Fruit fly (Drosophila melanogaster) whole organism: ENCODE results near the gene spen.
A peak's percentile ranks its signal among the peaks of the same experiment; 100 is the strongest.

Experiments used
- CG8478 ChIP-seq: fragments of >200 bp; optimal IDR thresholded peaks from 2 replicates; lab custom pipeline; 2018; ENCODE audit warnings: inconsistent platforms
- Dll ChIP-seq: fragments of >200 bp; optimal IDR thresholded peaks from 2 replicates; lab custom pipeline; 2017
- EcR ChIP-seq, 2 experiments: fragments of >200 bp; optimal IDR thresholded peaks; 2 replicates each; lab custom pipeline; 2017; ENCODE audit warnings: missing biosample characterization in 2 of 2, missing genetic modification characterization in 2 of 2, missing genetic modification reagents in 2 of 2
- pan ChIP-seq: fragments of >200 bp; optimal IDR thresholded peaks from 2 replicates; lab custom pipeline; 2017
- psq ChIP-seq: fragments of >200 bp; optimal IDR thresholded peaks from 2 replicates; lab custom pipeline; 2017
- usp ChIP-seq: fragments of >200 bp; optimal IDR thresholded peaks from 2 replicates; lab custom pipeline; 2017; ENCODE audit warnings: missing biosample characterization, missing genetic modification characterization, mixed read lengths

The spen gene

DNA sequence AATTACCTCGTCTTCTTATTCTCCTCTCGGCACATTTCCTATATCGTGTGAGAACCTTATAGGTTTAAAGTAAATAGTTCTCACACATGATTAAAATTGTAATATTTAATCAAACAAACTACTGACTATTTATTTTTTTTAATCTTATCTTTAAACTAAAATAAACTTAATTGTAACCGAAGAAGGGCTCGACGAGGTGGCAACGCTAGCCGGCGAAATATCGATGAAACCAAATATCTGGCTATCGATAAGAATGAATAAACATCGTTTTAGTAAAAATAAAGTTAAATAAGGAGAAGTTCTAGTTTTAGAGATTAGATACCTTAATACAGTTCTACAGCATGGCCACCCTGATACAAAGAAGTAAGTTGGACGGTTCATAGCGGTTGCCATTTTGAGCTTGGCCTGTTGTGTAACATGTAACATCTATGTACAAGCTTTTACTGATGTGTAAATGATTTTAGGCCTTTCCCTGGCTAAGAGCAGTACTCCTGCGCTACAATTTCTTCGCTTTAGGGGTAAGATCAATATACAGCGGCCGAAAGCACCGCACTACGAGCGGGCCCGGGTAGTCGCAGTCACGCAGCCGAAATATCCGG is 44.8 kb downstream of the spen start, which contains the start of gene mRpL10:
TSS of gene mRpL10 (plus strand) at position 251 of the 599 bp plus-strand sequence.
- TF ChIP-seq EcR (GFP tag; optimal IDR thresholded peaks at IDR 0.05; lab: Kevin White, UChicago) (no peak), usp (GFP tag; lab: Kevin White, UChicago) (no peak), CG8478 (lab: Kevin White, UChicago) (no peak), psq (lab: Kevin White, UChicago) (no peak), Dll (lab: Kevin White, UChicago) (no peak), pan (no peak)

DNA sequence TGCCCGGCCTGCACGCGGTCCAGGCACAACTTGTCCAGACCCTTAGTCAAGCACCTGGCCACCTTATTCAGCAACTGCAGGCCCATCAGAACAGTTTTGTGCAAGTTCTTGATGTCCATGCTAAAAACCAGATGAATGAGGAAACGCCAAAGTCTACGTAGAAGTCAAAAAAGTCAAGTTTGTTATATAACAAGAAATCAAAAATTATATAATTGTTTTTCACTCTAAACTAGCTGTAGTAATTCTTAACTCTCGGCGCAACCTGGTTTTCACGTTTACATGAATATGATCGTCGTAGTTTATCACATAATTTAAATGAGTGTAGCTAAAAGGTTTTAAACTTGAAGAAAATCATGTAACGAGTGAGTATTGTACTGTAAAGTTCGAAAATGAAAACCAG is 45.7 kb downstream of the spen start:
- no peak for TF ChIP-seq pan
- no peak for TF ChIP-seq EcR (GFP tag; optimal IDR thresholded peaks at IDR 0.05; lab: Kevin White, UChicago)
- TF ChIP-seq Dll (lab: Kevin White, UChicago) = no peak
- TF ChIP-seq psq (lab: Kevin White, UChicago) = no peak
- no peak for TF ChIP-seq usp (GFP tag; lab: Kevin White, UChicago)
- no peak for TF ChIP-seq CG8478 (lab: Kevin White, UChicago)

dm6 chr2L:206556-206955 is 47.7 kb downstream of the spen start:
- TF ChIP-seq EcR (GFP tag; optimal IDR thresholded peaks at IDR 0.05; lab: Kevin White, UChicago) (no peak), CG8478 (lab: Kevin White, UChicago) (no peak), Dll (lab: Kevin White, UChicago) (no peak), usp (GFP tag; lab: Kevin White, UChicago) (no peak), psq (lab: Kevin White, UChicago) (no peak), pan (no peak)

DNA sequence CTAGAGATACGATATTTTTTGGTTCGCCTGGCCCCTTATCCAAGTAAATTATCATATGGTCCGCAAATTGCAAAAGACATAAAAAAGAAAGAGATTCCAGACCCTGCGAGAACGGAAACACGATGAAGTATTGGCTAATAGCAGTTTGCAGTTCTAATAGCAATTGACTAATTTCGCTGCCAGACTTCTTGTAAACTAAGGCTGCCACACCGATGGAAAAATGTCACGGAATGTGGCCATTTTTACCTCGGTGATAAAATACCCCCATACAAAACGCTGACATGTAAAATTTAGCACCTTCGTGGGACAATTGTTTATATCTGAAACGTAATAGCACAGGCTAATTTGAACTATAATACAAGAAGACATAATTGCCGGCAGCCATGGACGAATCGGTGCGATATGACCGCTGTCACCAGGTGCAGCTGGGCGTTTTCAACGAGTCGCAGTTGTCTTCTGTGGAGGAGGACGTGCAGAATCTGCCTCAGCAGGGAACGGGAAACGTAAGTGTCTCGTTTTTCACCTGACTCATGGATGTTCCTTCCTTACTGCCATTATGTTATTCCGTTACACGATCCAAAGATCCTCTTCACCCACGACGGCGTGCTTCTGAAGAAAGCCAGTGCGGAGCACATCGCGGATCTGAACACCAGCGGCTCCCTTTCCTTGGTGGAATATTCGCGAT is 48.4 kb downstream of the spen start, which contains the start of the genes Tbc1d15-17 and CG11617:
TSS of gene Tbc1d15-17 (plus strand) at position 51 of the 685 bp plus-strand sequence.
TSS of gene CG11617 (minus strand) at position 169 of the 685 bp plus-strand sequence.
- TF ChIP-seq EcR (GFP tag; optimal IDR thresholded peaks at IDR 0.05; lab: Kevin White, UChicago) = no peak
- TF ChIP-seq CG8478 (lab: Kevin White, UChicago) = no peak
- no peak for TF ChIP-seq usp (GFP tag; lab: Kevin White, UChicago)
- no peak for TF ChIP-seq Dll (lab: Kevin White, UChicago)
- no peak for TF ChIP-seq pan
- TF ChIP-seq psq (lab: Kevin White, UChicago) = no peak

DNA sequence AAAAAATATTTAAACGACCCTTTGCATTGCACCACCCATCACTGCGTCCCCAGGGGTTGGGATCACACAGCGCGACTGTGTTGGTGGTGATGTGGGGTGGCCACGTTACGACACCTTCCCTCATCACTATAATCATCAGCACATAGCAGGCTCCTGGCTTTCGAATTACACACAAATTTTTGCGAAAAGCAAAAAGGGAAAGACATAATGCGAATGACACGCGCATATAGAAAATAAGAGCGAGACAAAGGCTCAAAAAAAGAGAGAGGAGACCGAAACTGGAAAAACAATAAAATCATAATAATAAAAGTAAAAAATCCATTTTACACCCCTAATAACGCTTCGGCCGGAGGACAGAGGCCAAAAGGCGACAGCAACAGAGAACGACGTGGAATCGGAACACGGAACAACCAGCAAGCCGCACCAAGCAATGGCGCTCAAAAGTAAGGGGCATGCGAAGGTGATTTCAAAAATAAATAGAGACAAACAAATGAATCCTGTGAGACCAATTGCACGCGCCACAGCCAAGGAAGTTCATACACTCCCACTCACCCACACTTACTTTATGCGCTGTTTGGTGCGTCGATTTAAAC is 60.7 kb downstream of the spen start:
- no peak for TF ChIP-seq usp (GFP tag; lab: Kevin White, UChicago)
- no peak for TF ChIP-seq CG8478 (lab: Kevin White, UChicago)
- no peak for TF ChIP-seq EcR (GFP tag; optimal IDR thresholded peaks at IDR 0.05; lab: Kevin White, UChicago)
- TF ChIP-seq pan = no peak

DNA sequence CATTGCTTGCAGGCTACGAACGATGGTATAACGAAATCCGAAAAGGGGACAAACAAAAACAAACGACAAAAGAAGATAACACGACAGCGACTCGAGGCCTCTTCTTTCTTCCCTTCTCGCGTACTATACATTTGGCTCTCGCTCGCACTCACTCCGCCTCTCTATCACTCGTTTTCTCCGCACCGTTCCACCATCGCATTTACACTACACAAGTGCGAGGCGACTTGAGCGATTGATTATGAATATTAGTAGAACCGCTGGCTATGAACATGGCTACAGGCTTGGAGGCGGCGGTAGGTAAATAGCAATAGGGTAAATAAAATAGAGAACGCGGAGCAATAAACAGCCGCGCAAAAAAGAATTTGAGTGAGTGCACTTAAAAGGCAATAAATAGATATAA is 61.7 kb downstream of the spen start:
- TF ChIP-seq usp (GFP tag; lab: Kevin White, UChicago) (no peak), Dll (lab: Kevin White, UChicago) (no peak), psq (lab: Kevin White, UChicago) (no peak), EcR (GFP tag; optimal IDR thresholded peaks at IDR 0.05; lab: Kevin White, UChicago) (no peak), pan (no peak), CG8478 (lab: Kevin White, UChicago) (no peak)

DNA sequence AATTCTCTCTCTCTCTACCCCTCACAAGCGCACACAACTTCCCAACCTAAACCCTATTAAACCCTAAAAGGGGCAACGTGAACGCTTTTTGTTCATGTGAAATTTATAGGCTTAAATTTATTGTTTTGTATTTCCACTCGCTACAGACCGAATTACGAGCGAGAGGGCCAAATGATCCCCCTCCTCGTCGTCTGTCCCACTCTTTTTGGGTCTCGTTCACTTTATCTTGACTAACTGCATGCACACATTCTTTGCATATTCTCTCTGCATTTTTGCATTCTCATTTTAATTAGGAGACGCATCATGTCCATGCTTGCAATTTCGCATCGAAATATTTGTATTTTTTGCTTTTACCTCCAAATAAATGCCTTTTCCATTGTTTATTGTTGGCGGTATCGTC is 62.3 kb downstream of the spen start:
- no peak for TF ChIP-seq psq (lab: Kevin White, UChicago)
- no peak for TF ChIP-seq pan
- no peak for TF ChIP-seq CG8478 (lab: Kevin White, UChicago)
- no peak for TF ChIP-seq usp (GFP tag; lab: Kevin White, UChicago)
- no peak for TF ChIP-seq EcR (GFP tag; optimal IDR thresholded peaks at IDR 0.05; lab: Kevin White, UChicago)
- no peak for TF ChIP-seq Dll (lab: Kevin White, UChicago)

- no peak for TF ChIP-seq psq (lab: Kevin White, UChicago)
- TF ChIP-seq CG8478 (lab: Kevin White, UChicago) = no peak
- TF ChIP-seq usp (GFP tag; lab: Kevin White, UChicago) = no peak
- peak; percentile 88 for TF ChIP-seq Dll (lab: Kevin White, UChicago)
- TF ChIP-seq EcR (GFP tag; optimal IDR thresholded peaks at IDR 0.05; lab: Kevin White, UChicago) = peak in 1 of 2 experiments; percentile 76
- no peak for TF ChIP-seq pan
These were observed 63.2 kb downstream of the spen start for dm6 chr2L:221939-222489.

DNA sequence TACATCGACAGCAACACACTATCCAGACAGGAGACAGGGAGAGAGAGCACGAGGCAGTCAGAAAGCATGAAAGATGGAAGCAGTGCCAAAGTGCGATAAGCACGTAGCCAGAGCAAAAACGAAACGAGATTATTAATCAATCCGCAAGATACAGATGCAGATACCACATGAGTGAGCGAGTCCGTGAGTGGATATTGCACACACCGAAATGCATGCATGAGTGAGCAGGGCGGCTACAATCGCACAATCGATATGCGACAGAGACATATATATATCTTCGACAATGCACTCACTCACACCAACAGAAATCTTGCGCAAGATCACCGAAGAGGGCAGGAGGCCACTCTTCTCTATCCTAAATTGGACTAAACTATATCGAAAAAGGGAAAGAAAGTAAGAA is 64.0 kb downstream of the spen start:
- TF ChIP-seq EcR (GFP tag; optimal IDR thresholded peaks at IDR 0.05; lab: Kevin White, UChicago) = no peak
- TF ChIP-seq usp (GFP tag; lab: Kevin White, UChicago) = no peak
- no peak for TF ChIP-seq psq (lab: Kevin White, UChicago)
- no peak for TF ChIP-seq Dll (lab: Kevin White, UChicago)
- TF ChIP-seq CG8478 (lab: Kevin White, UChicago) = no peak
- no peak for TF ChIP-seq pan

DNA sequence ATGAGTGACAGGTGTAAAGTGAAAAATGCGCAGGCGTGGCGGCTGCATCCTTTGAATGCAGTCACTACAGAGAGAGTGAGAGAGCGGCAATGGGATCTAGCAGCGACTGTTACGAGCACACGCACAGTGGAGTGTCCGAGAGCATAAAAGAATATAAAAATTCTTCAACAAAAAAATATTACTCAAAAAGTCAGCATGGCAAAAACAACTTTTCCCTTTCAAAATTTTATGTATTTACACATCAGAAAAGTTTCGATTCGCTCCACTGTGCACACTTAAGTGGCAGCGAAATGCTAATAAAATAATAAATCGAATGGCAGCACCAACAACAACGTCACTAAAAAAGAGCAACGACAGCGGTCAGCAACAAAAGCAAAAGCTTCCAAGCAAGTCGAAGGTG is 64.5 kb downstream of the spen start:
- TF ChIP-seq pan = no peak
- no peak for TF ChIP-seq usp (GFP tag; lab: Kevin White, UChicago)
- TF ChIP-seq EcR (GFP tag; optimal IDR thresholded peaks at IDR 0.05; lab: Kevin White, UChicago) = no peak
- TF ChIP-seq Dll (lab: Kevin White, UChicago) = no peak
- no peak for TF ChIP-seq CG8478 (lab: Kevin White, UChicago)
- no peak for TF ChIP-seq psq (lab: Kevin White, UChicago)
